Fruit fly (Drosophila melanogaster): ENCODE results near the gene CG17327.

The CG17327 gene

DNA sequence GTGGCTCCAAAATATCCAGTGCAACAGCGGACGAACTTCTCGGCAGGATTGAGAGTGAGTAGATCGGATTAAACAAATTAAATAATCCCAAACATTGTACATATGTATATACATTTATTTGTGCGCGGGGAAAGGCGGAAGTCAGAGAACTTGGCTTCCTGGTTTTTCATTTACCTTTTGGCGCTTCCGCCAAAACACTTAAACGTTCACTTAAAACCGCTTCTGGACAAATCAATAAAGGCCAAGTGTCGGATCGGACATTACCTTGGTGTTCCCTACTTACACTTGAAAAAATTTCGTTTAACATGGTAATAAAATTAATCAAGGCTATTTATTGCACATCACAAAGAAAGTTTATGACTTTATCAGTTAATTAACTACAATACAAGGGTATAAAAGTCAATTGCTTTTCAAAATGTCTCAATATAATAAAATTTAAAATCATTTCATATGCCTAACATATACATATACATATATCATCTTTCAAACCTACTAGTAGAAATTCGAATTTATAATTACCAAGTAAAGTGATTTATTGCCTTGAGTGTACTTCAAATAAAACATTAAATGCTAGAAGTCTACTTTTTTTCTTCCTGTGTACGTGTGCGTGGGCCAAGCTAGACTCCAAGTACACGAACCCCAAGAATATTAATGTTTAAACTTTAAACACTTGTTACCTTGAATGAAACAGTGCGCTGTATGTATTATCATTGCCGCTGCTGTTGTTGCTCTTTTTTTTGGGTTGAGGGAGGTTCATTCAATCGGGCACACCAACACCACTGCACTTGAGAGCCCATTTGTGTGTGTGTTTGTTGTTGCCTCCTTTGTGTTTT is 16.0 kb downstream of the CG17327 start (continued):
- TF ChIP-seq Dfd (GFP tag; optimal IDR thresholded peaks at IDR 0.05) (no peak), jim (GFP tag; optimal IDR thresholded peaks at IDR 0.05) (peak; percentile 64)

- TF ChIP-seq psq (GFP tag; optimal IDR thresholded peaks at IDR 0.05) (peak; percentile 20), N (GFP tag; optimal IDR thresholded peaks at IDR 0.05) (no peak), lola (GFP tag; optimal IDR thresholded peaks at IDR 0.05) (no peak), pan (optimal IDR thresholded peaks at IDR 0.05) (no peak), Hr83 (GFP tag; optimal IDR thresholded peaks at IDR 0.05; ENCODE audit: poor library complexity, severe bottlenecking) (no peak), br (GFP tag; optimal IDR thresholded peaks at IDR 0.05) (no peak), Vsx2 (GFP tag; optimal IDR thresholded peaks at IDR 0.05; ENCODE audit: partially characterized antibody) (no peak), dl (GFP tag; optimal IDR thresholded peaks at IDR 0.05; ENCODE audit: insufficient read depth in 1 of 2, partially characterized antibody in 2 of 2) (no peak), h (GFP tag; optimal IDR thresholded peaks at IDR 0.05) (peak; percentile 26), tai (GFP tag; optimal IDR thresholded peaks at IDR 0.05) (peak; percentile 24), CG9705 (GFP tag; optimal IDR thresholded peaks at IDR 0.05) (no peak), CrebA (GFP tag; optimal IDR thresholded peaks at IDR 0.05; ENCODE audit: borderline replicate concordance) (no peak), brk (GFP tag; optimal IDR thresholded peaks at IDR 0.05) (peak; percentile 51), sage (GFP tag; optimal IDR thresholded peaks at IDR 0.05) (no peak), GATAd (GFP tag; optimal IDR thresholded peaks at IDR 0.05) (no peak), rgr (GFP tag; optimal IDR thresholded peaks at IDR 0.05) (peak; percentile 14), CG32264 (GFP tag; optimal IDR thresholded peaks at IDR 0.05) (no peak), jim (GFP tag; optimal IDR thresholded peaks at IDR 0.05) (no peak), Myc (optimal IDR thresholded peaks at IDR 0.05) (peak; percentile 26), Sp1 (GFP tag; optimal IDR thresholded peaks at IDR 0.05) (peak; percentile 0), dmrt93B (GFP tag; optimal IDR thresholded peaks at IDR 0.05) (no peak), fru (GFP tag; optimal IDR thresholded peaks at IDR 0.05) (no peak), usp (GFP tag; optimal IDR thresholded peaks at IDR 0.05) (no peak), Abd-B (GFP tag; optimal IDR thresholded peaks at IDR 0.05) (no peak), Dif (GFP tag; optimal IDR thresholded peaks at IDR 0.05; ENCODE audit: partially characterized antibody) (no peak), HLH106 (tag; optimal IDR thresholded peaks at IDR 0.05) (no peak), dsf (GFP tag; optimal IDR thresholded peaks at IDR 0.05; ENCODE audit: borderline replicate concordance) (no peak), ey (GFP tag; optimal IDR thresholded peaks at IDR 0.05) (no peak), Jra (GFP tag; optimal IDR thresholded peaks at IDR 0.05) (peak; percentile 19), Dfd (GFP tag; optimal IDR thresholded peaks at IDR 0.05) (no peak), sv (GFP tag; optimal IDR thresholded peaks at IDR 0.05) (no peak), Rel (GFP tag; optimal IDR thresholded peaks at IDR 0.05) (no peak), Rel (tag; optimal IDR thresholded peaks at IDR 0.05) (peak; percentile 46), Mio (GFP tag; optimal IDR thresholded peaks at IDR 0.05) (no peak), foxo (GFP tag; optimal IDR thresholded peaks at IDR 0.05) (no peak), OdsH (GFP tag; optimal IDR thresholded peaks at IDR 0.05) (no peak), Hnf4 (GFP tag; optimal IDR thresholded peaks at IDR 0.05) (peak; percentile 32), Hr78 (GFP tag; optimal IDR thresholded peaks at IDR 0.05) (no peak), woc (GFP tag; optimal IDR thresholded peaks at IDR 0.05) (no peak)
Measured at dm6 chr3R:12980628-12981219, 16.8 kb downstream of the CG17327 start, which contains the start of gene Paip2. TSS of gene Paip2 (plus strand) at chr3R:12980792.
